Worm (Caenorhabditis elegans) whole organism, L4 larva: ENCODE results near the gene C02B8.6.

Source experiments
- F49E8.2 ChIP-seq: sonication (generic microtip); optimal IDR thresholded peaks from 2 replicates; lab custom pipeline; 2016; ENCODE audit warnings: missing compliant biosample characterization, mild to moderate bottlenecking, missing genetic modification characterization, borderline replicate concordance
- Y5F2A.4 ChIP-seq: fragments of 200-800 bp; sonication (Bioruptor generic); optimal IDR thresholded peaks from 2 replicates; lab custom pipeline; 2018; ENCODE audit warnings: mild to moderate bottlenecking, missing genetic modification characterization, missing compliant biosample characterization
- ZK337.2 ChIP-seq: fragments of 200-800 bp; sonication (Bioruptor generic); IDR thresholded peaks from 2 replicates; pipeline ENCODE4 v1.3.6; 2022; ENCODE audit warnings: missing genetic modification reagents, missing genetic modification characterization, missing compliant biosample characterization
- aly-2 ChIP-seq: sonication (generic microtip); optimal IDR thresholded peaks from 2 replicates; lab custom pipeline; 2018; ENCODE audit warnings: missing biosample characterization, missing genetic modification characterization
- ceh-32 ChIP-seq: sonication (generic microtip); optimal IDR thresholded peaks from 2 replicates; lab custom pipeline; 2016; ENCODE audit warnings: mild to moderate bottlenecking, missing genetic modification characterization, missing compliant biosample characterization; ENCODE audit not compliant: poor library complexity
- ceh-44 ChIP-seq: fragments of 200-800 bp; sonication (Bioruptor generic); IDR thresholded peaks from 2 replicates; pipeline ENCODE4 v1.3.6; 2022; ENCODE audit warnings: missing genetic modification reagents, missing genetic modification characterization, missing compliant biosample characterization
- ctbp-1 ChIP-seq: fragments of 200-800 bp; sonication (Bioruptor generic); IDR thresholded peaks from 2 replicates; pipeline ENCODE4 v1.3.6; 2022; ENCODE audit warnings: missing genetic modification reagents, missing genetic modification characterization, missing compliant biosample characterization
- daf-19 ChIP-seq: fragments of 200-800 bp; sonication (Bioruptor generic); conservative IDR thresholded peaks from 2 replicates; pipeline ENCODE4 v1.3.6; 2022; ENCODE audit warnings: missing genetic modification characterization, missing compliant biosample characterization
- dmd-6 ChIP-seq: fragments of 200-800 bp; sonication (Bioruptor generic); IDR thresholded peaks from 2 replicates; pipeline ENCODE4 v1.3.6; 2022; ENCODE audit warnings: missing genetic modification reagents, missing genetic modification characterization, missing compliant biosample characterization
- dpl-1 ChIP-seq: fragments of 150-350 bp; optimal IDR thresholded peaks from 2 replicates; lab custom pipeline; 2014; ENCODE audit warnings: missing biosample characterization, missing genetic modification reagents, missing genetic modification characterization
- dve-1 ChIP-seq: sonication (generic microtip); optimal IDR thresholded peaks from 2 replicates; lab custom pipeline; 2017; ENCODE audit warnings: antibody characterized with exemption, mild to moderate bottlenecking, missing genetic modification characterization, missing compliant biosample characterization; ENCODE audit not compliant: insufficient read depth
- fos-1 ChIP-seq: fragments of 150-350 bp; optimal IDR thresholded peaks from 2 replicates; lab custom pipeline; 2014; ENCODE audit warnings: missing biosample characterization, missing genetic modification characterization
- hif-1 ChIP-seq, 2 experiments: sonication (generic microtip); optimal IDR thresholded peaks; 2 replicates each; lab custom pipeline; 2016 to 2017; ENCODE audit warnings: missing compliant biosample characterization in 2 of 2, missing genetic modification characterization in 2 of 2, missing genetic modification reagents in 2 of 2, missing genotype in 2 of 2, mild to moderate bottlenecking in 1 of 2
- hlh-11 ChIP-seq: fragments of 200-800 bp; sonication (Bioruptor generic); optimal IDR thresholded peaks from 2 replicates; lab custom pipeline; 2018; ENCODE audit warnings: mild to moderate bottlenecking, missing genetic modification characterization, missing compliant biosample characterization
- hlh-30 ChIP-seq: sonication (generic microtip); optimal IDR thresholded peaks from 2 replicates; lab custom pipeline; 2017; ENCODE audit warnings: antibody characterized with exemption, mild to moderate bottlenecking, missing genetic modification characterization, missing compliant biosample characterization; ENCODE audit not compliant: insufficient read depth
- jun-1 ChIP-seq: fragments of 150-350 bp; optimal IDR thresholded peaks from 2 replicates; lab custom pipeline; 2014; ENCODE audit warnings: missing biosample characterization, missing genetic modification reagents, missing genetic modification characterization
- lim-7 ChIP-seq: fragments of 200-800 bp; sonication (Bioruptor generic); IDR thresholded peaks from 2 replicates; pipeline ENCODE4 v1.3.6; 2022; ENCODE audit warnings: missing genetic modification characterization, missing compliant biosample characterization
- lin-1 ChIP-seq: fragments of 200-800 bp; sonication (Bioruptor generic); IDR thresholded peaks from 2 replicates; pipeline ENCODE4 v1.3.6; 2022; ENCODE audit warnings: missing genetic modification reagents, missing genetic modification characterization, missing compliant biosample characterization
- lin-29 ChIP-seq: fragments of 200-800 bp; sonication (Bioruptor generic); IDR thresholded peaks from 2 replicates; pipeline ENCODE4 v1.3.6; 2022; ENCODE audit warnings: missing genetic modification reagents, missing genetic modification characterization, missing compliant biosample characterization
- lin-38 ChIP-seq: fragments of 200-800 bp; sonication (Bioruptor generic); IDR thresholded peaks from 2 replicates; pipeline ENCODE4 v1.3.6; 2022; ENCODE audit warnings: missing genetic modification reagents, missing genetic modification characterization, missing compliant biosample characterization
- lin-39 ChIP-seq: fragments of 150-350 bp; optimal IDR thresholded peaks from 2 replicates; lab custom pipeline; 2014; ENCODE audit warnings: missing biosample characterization, missing genetic modification reagents, missing genetic modification characterization
- lir-3 ChIP-seq: sonication (generic microtip); optimal IDR thresholded peaks from 2 replicates; lab custom pipeline; 2016; ENCODE audit warnings: mild to moderate bottlenecking, missing genetic modification characterization, missing compliant biosample characterization
- lsy-2 ChIP-seq, 2 experiments: fragments of 150-350 bp in 1 of 2; sonication (generic microtip) in 1 of 2; optimal IDR thresholded peaks; 2 replicates each; lab custom pipeline; 2014 to 2017; ENCODE audit warnings: missing biosample characterization in 2 of 2, missing genetic modification characterization in 2 of 2
- madf-5 ChIP-seq, 2 experiments: fragments of 200-800 bp; sonication (Bioruptor generic); IDR thresholded peaks; 2 replicates each; pipeline ENCODE4 v1.3.6; 2022; ENCODE audit warnings: missing compliant biosample characterization in 2 of 2, missing genetic modification characterization in 2 of 2
- madf-9 ChIP-seq: fragments of 200-800 bp; sonication (Bioruptor generic); conservative IDR thresholded peaks from 2 replicates; pipeline ENCODE4 v1.3.6; 2022; ENCODE audit warnings: missing genetic modification reagents, missing genetic modification characterization, missing compliant biosample characterization
- mep-1 ChIP-seq: fragments of 150-350 bp; sonication (generic microtip); optimal IDR thresholded peaks from 3 replicates; lab custom pipeline; 2014; ENCODE audit warnings: missing biosample characterization, missing genetic modification characterization
- mes-2 ChIP-seq: sonication (generic microtip); optimal IDR thresholded peaks from 2 replicates; lab custom pipeline; 2016; ENCODE audit warnings: missing genotype, mild to moderate bottlenecking, missing genetic modification characterization, missing compliant biosample characterization; ENCODE audit not compliant: poor library complexity, severe bottlenecking
- nhr-10 ChIP-seq: fragments of 150-350 bp; optimal IDR thresholded peaks from 2 replicates; lab custom pipeline; 2014; ENCODE audit warnings: missing biosample characterization, missing genetic modification characterization
- nhr-11 ChIP-seq: fragments of 150-350 bp; optimal IDR thresholded peaks from 2 replicates; lab custom pipeline; 2014; ENCODE audit warnings: missing biosample characterization, missing genetic modification characterization
- nhr-28 ChIP-seq: fragments of 150-350 bp; optimal IDR thresholded peaks from 2 replicates; lab custom pipeline; 2014; ENCODE audit warnings: missing biosample characterization, missing genetic modification characterization
- nhr-41 ChIP-seq: fragments of 200-800 bp; sonication (Bioruptor generic); IDR thresholded peaks from 2 replicates; pipeline ENCODE4 v1.3.6; 2022; ENCODE audit warnings: missing genetic modification reagents, missing genetic modification characterization, missing compliant biosample characterization
- nhr-42 ChIP-seq: fragments of 200-800 bp; sonication (Bioruptor generic); IDR thresholded peaks from 2 replicates; pipeline ENCODE4 v1.3.6; 2022; ENCODE audit warnings: missing genetic modification characterization, missing compliant biosample characterization
- nhr-48 ChIP-seq: sonication (generic microtip); optimal IDR thresholded peaks from 2 replicates; lab custom pipeline; 2016; ENCODE audit warnings: mild to moderate bottlenecking, missing genetic modification characterization, missing compliant biosample characterization
- nhr-76 ChIP-seq: fragments of 150-350 bp; optimal IDR thresholded peaks from 2 replicates; lab custom pipeline; 2014; ENCODE audit warnings: missing biosample characterization, missing genetic modification characterization
- pha-4 ChIP-seq, 2 experiments: fragments of 150-350 bp in 1 of 2; fragments of 200-800 bp in 1 of 2; sonication (Bioruptor generic) in 1 of 2; IDR thresholded peaks in 1 of 2; optimal IDR thresholded peaks in 1 of 2; 2 replicates each; pipeline versions ENCODE4 v1.3.6 to Lab custom; 2014 to 2022; ENCODE audit warnings: missing genetic modification characterization in 2 of 2, missing genetic modification reagents in 2 of 2, missing biosample characterization in 1 of 2, missing compliant biosample characterization in 1 of 2
- php-3 ChIP-seq: fragments of 200-800 bp; sonication (Bioruptor generic); IDR thresholded peaks from 2 replicates; pipeline ENCODE4 v1.3.6; 2022; ENCODE audit warnings: missing genetic modification reagents, missing genetic modification characterization, missing compliant biosample characterization
- rbr-2 ChIP-seq: sonication (generic microtip); optimal IDR thresholded peaks from 2 replicates; lab custom pipeline; 2016; ENCODE audit warnings: missing genotype, missing genetic modification characterization, missing compliant biosample characterization
- set-16 ChIP-seq: fragments of 200-800 bp; sonication (Bioruptor generic); IDR thresholded peaks from 2 replicates; pipeline ENCODE4 v1.3.6; 2022; ENCODE audit warnings: missing genetic modification reagents, missing genetic modification characterization, missing compliant biosample characterization
- snpc-1.2 ChIP-seq: fragments of 200-800 bp; sonication (Bioruptor generic); IDR thresholded peaks from 2 replicates; pipeline ENCODE4 v1.3.6; 2022; ENCODE audit warnings: missing genetic modification reagents, missing genetic modification characterization, missing compliant biosample characterization
- tag-97 ChIP-seq: fragments of 200-800 bp; sonication (Bioruptor generic); IDR thresholded peaks from 2 replicates; pipeline ENCODE4 v1.3.6; 2022; ENCODE audit warnings: missing genetic modification characterization, missing compliant biosample characterization
- unc-39 ChIP-seq: sonication (generic microtip); optimal IDR thresholded peaks from 2 replicates; lab custom pipeline; 2017; ENCODE audit warnings: missing biosample characterization, missing genetic modification characterization
- vab-7 ChIP-seq: fragments of 200-800 bp; sonication (Bioruptor generic); IDR thresholded peaks from 2 replicates; pipeline ENCODE4 v1.3.6; 2022; ENCODE audit warnings: missing genetic modification reagents, missing genetic modification characterization, missing compliant biosample characterization
- zag-1 ChIP-seq: fragments of 150-350 bp; optimal IDR thresholded peaks from 2 replicates; lab custom pipeline; 2014; ENCODE audit warnings: missing biosample characterization, missing genetic modification characterization
- zfp-2 ChIP-seq: sonication (generic microtip); optimal IDR thresholded peaks from 2 replicates; lab custom pipeline; 2016; ENCODE audit warnings: mild to moderate bottlenecking, missing genetic modification characterization, missing compliant biosample characterization
- zip-2 ChIP-seq: fragments of 150-350 bp; optimal IDR thresholded peaks from 2 replicates; lab custom pipeline; 2014; ENCODE audit warnings: missing biosample characterization, missing genetic modification characterization

C02B8.6 gene

DNA sequence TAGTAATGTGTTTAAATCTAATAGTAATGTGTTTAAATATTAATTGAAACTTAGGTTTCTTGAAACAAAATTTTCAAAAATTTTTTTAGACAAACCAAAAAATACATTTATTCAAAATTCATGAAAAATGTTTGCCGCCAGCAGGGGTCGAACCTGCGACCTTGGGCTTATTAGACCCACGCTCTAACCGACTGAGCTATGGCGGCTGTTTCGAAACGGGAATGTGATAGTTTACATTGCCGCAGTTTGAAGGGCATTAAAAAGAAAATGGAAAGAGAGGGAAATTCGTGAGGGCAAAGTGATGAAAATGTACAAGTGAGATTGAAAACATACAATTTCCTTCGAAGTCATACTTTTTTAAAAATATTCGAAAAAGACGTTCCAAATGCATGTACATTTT, 20.4 kb upstream of the C02B8.6 start (continued):
- TF ChIP-seq madf-5 (GFP tag; IDR thresholded peaks at IDR 0.05; lab: Robert Waterston, UW) = 0 out of 4 replicates have a peak, but pooled peaks of 1 of the 2 experiments have one; percentile 25
- TF ChIP-seq set-16 (GFP tag; lab: Robert Waterston, UW) = no peak
- no peak for TF ChIP-seq nhr-10 (tag; lab: Kevin White, UChicago)
- TF ChIP-seq snpc-1.2 = peak; percentile 73
- peak; percentile 72 for TF ChIP-seq mes-2 (tag; lab: Kevin White, UChicago)
- peak in 1 of 2 experiments; percentile 53 for TF ChIP-seq lsy-2 (tag; optimal IDR thresholded peaks at IDR 0.05; lab: Kevin White, UChicago)
- TF ChIP-seq dpl-1 (GFP tag; lab: Kevin White, UChicago) = no peak
- TF ChIP-seq mep-1 (tag; lab: Kevin White, UChicago) = peak; percentile 64
- TF ChIP-seq nhr-42 (GFP tag; lab: Robert Waterston, UW) = 0 out of 2 replicates have a peak, but pooled peaks have one; percentile 8
- TF ChIP-seq lin-29 (GFP tag; lab: Robert Waterston, UW) = 0 out of 2 replicates have a peak, but pooled peaks have one; percentile 17
- TF ChIP-seq lin-1 (GFP tag; lab: Robert Waterston, UW) = no peak
- TF ChIP-seq jun-1 (tag; lab: Kevin White, UChicago) = no peak
- TF ChIP-seq lin-38 (GFP tag; lab: Robert Waterston, UW) = peak; percentile 50
- peak; percentile 68; the same call in 1 of the 2 replicates for TF ChIP-seq ZK337.2 (GFP tag; lab: Robert Waterston, UW)
- peak; percentile 71; the same call in 1 of the 2 replicates for TF ChIP-seq pha-4 (GFP tag; IDR thresholded peaks at IDR 0.05; lab: Robert Waterston, UW)
- no peak for TF ChIP-seq pha-4 (tag; optimal IDR thresholded peaks at IDR 0.05; lab: Kevin White, UChicago)
- TF ChIP-seq nhr-41 (GFP tag; lab: Robert Waterston, UW) = 0 out of 2 replicates have a peak, but pooled peaks have one; percentile 9
- no peak for TF ChIP-seq fos-1 (tag; lab: Kevin White, UChicago)
- TF ChIP-seq php-3 = peak; percentile 44; the same call in 1 of the 2 replicates
- no peak for TF ChIP-seq zfp-2 (tag; lab: Kevin White, UChicago)
- TF ChIP-seq ceh-44 (GFP tag; lab: Robert Waterston, UW) = peak; percentile 63; the same call in 1 of the 2 replicates
- no peak for TF ChIP-seq nhr-11 (tag; lab: Kevin White, UChicago)
- TF ChIP-seq hlh-11 (tag; lab: Kevin White, UChicago) = peak; percentile 32
- peak; percentile 65 for TF ChIP-seq dve-1 (tag; lab: Kevin White, UChicago)
- TF ChIP-seq daf-19 (GFP tag; lab: Robert Waterston, UW) = no peak
- TF ChIP-seq ctbp-1 (GFP tag; lab: Robert Waterston, UW) = 0 out of 2 replicates have a peak, but pooled peaks have one; percentile 25
- TF ChIP-seq madf-9 (GFP tag; lab: Robert Waterston, UW) = peak; percentile 35; the same call in 1 of the 2 replicates

DNA sequence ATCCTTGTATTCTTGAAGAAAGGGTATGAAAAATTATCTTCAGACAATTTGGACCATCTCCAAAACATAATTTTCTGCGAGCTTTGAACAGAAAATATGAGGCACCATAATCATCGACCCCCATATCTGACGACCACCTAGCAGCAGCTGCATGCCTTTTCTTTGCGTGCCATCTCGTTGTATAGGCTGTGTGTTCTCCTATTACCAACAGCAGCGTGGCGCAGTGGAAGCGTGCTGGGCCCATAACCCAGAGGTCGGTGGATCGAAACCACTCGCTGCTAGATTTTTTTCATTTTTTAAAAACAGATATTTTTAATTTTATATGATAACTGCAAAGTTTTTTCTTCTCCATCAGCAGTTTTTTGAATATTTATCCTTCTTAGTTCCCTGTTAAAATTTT, 19.8 kb upstream of the C02B8.6 start:
- TF ChIP-seq snpc-1.2 = 0 out of 2 replicates have a peak, but pooled peaks have one; percentile 9
- TF ChIP-seq F49E8.2 = no peak
- no peak for TF ChIP-seq lin-39 (tag; lab: Kevin White, UChicago)
- TF ChIP-seq dve-1 (tag; lab: Kevin White, UChicago) = no peak
- TF ChIP-seq hif-1 (tag; optimal IDR thresholded peaks at IDR 0.05; lab: Kevin White, UChicago) = no peak
- peak; percentile 85 for TF ChIP-seq lim-7 (GFP tag; lab: Robert Waterston, UW)
- TF ChIP-seq nhr-28 (tag; lab: Kevin White, UChicago) = no peak
- peak; percentile 66; the same call in 1 of the 2 replicates for TF ChIP-seq nhr-42 (GFP tag; lab: Robert Waterston, UW)
- no peak for TF ChIP-seq lir-3 (tag; lab: Kevin White, UChicago)
- no peak for TF ChIP-seq nhr-76
- peak; percentile 29; the same call in 1 of the 2 replicates for TF ChIP-seq set-16 (GFP tag; lab: Robert Waterston, UW)
- no peak for TF ChIP-seq rbr-2
- TF ChIP-seq aly-2 (tag; lab: Kevin White, UChicago) = no peak
- TF ChIP-seq nhr-48 = no peak
- TF ChIP-seq unc-39 = no peak
- no peak for TF ChIP-seq hlh-30 (tag; lab: Kevin White, UChicago)
- TF ChIP-seq zip-2 = no peak
- TF ChIP-seq ceh-32 (tag; lab: Kevin White, UChicago) = no peak
- peak; percentile 45; the same call in 1 of the 2 replicates for TF ChIP-seq ZK337.2 (GFP tag; lab: Robert Waterston, UW)
- no peak for TF ChIP-seq tag-97
- no peak for TF ChIP-seq daf-19 (GFP tag; lab: Robert Waterston, UW)
- TF ChIP-seq vab-7 = peak; percentile 68
- TF ChIP-seq Y5F2A.4 (GFP tag; lab: Kevin White, UChicago) = no peak
- TF ChIP-seq nhr-41 (GFP tag; lab: Robert Waterston, UW) = peak; percentile 64; the same call in 1 of the 2 replicates
- peak; percentile 50; the same call in 1 of the 2 replicates for TF ChIP-seq ctbp-1 (GFP tag; lab: Robert Waterston, UW)
- TF ChIP-seq lin-29 (GFP tag; lab: Robert Waterston, UW) = peak; percentile 25; the same call in 1 of the 2 replicates
- TF ChIP-seq dmd-6 (GFP tag; lab: Robert Waterston, UW) = no peak; the same call in 1 of the 2 replicates
- TF ChIP-seq nhr-10 (tag; lab: Kevin White, UChicago) = no peak
- no peak for TF ChIP-seq zag-1 (tag; lab: Kevin White, UChicago)
